Worm (Caenorhabditis elegans): ENCODE measurements around the gene lsm-1.
"Not testable (repeated sequence)": the region's sequence is repeated elsewhere in the genome, so short reads cannot be mapped to it uniquely, and the experiment has no call there.

lsm-1 gene

ce11 chrII:11110419-11110818, 16.3 kb upstream of the lsm-1 start:
- TF ChIP-seq nhr-11 (tag; optimal IDR thresholded peaks at IDR 0.05) (no peak), lsy-12 (tag; optimal IDR thresholded peaks at IDR 0.05) (no peak), nhr-237 (tag; optimal IDR thresholded peaks at IDR 0.05) (no peak), eor-1 (tag; optimal IDR thresholded peaks at IDR 0.05) (no peak), fos-1 (tag; optimal IDR thresholded peaks at IDR 0.05) (no peak), lin-15B (tag; optimal IDR thresholded peaks at IDR 0.05) (no peak), nhr-28 (tag; optimal IDR thresholded peaks at IDR 0.05) (no peak), skn-1 (tag; optimal IDR thresholded peaks at IDR 0.05) (no peak), mdl-1 (tag; optimal IDR thresholded peaks at IDR 0.05) (no peak), nfya-1 (tag; optimal IDR thresholded peaks at IDR 0.05; ENCODE audit: insufficient read depth) (no peak), jun-1 (tag; optimal IDR thresholded peaks at IDR 0.05) (no peak), pqm-1 (tag; optimal IDR thresholded peaks at IDR 0.05) (no peak), fkh-2 (tag; optimal IDR thresholded peaks at IDR 0.05) (no peak), fkh-10 (GFP tag; optimal IDR thresholded peaks at IDR 0.05) (no peak), nhr-23 (tag; optimal IDR thresholded peaks at IDR 0.05) (no peak), egl-5 (tag; optimal IDR thresholded peaks at IDR 0.05) (no peak)

ce11 chrII:11111107-11111506, 15.6 kb upstream of the lsm-1 start, which contains the start of gene glb-4:
glb-4 (minus strand) TSS chrII:11111207.
- TF ChIP-seq fkh-2 (tag; optimal IDR thresholded peaks at IDR 0.05) (no peak), nhr-67 (tag; optimal IDR thresholded peaks at IDR 0.05) (no peak), nhr-25 (tag; optimal IDR thresholded peaks at IDR 0.05) (no peak)

- TF ChIP-seq fos-1 (tag; optimal IDR thresholded peaks at IDR 0.05) (no peak), pha-4 (tag; optimal IDR thresholded peaks at IDR 0.05) (no peak), pqm-1 (tag; optimal IDR thresholded peaks at IDR 0.05) (no peak), ztf-11 (tag; optimal IDR thresholded peaks at IDR 0.05) (no peak), nhr-23 (tag; optimal IDR thresholded peaks at IDR 0.05) (no peak), nhr-67 (tag; optimal IDR thresholded peaks at IDR 0.05) (no peak), elt-3 (tag; optimal IDR thresholded peaks at IDR 0.05) (no peak), ceh-9 (tag; optimal IDR thresholded peaks at IDR 0.05) (no peak), nhr-11 (tag; optimal IDR thresholded peaks at IDR 0.05) (no peak)
These were observed 14.3 kb upstream of the lsm-1 start, which contains the start of gene mat-2 for ce11 chrII:11112419-11112818. mat-2 (plus strand) TSS chrII:11112719.

DNA sequence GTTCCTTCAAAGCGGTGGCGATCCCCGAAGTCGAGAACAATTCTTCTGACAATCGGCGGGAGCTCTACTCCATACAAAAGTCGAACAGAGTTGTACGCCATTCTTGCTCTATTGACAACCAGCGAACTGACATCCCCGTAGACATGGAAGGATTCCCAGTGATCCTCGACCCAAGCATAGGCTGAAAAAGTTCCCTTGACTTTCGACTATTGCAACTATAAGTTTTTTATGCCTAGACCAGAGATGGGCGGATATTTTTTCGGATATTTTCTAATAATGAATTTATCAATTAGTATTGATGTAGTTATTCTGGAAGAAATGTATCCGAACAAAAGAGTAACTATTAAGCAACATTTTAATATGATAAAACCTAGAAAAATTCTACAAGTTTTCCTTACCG, 5.0 kb upstream of the lsm-1 start, which contains the start of gene W10C6.2:
Gene W10C6.2, minus strand, starts transcription at position 101 of the 400 bp plus-strand sequence.
- not testable (repeated sequence) for TF ChIP-seq nhr-11, ceh-9, nhr-237 (tag; optimal IDR thresholded peaks at IDR 0.05)

DNA sequence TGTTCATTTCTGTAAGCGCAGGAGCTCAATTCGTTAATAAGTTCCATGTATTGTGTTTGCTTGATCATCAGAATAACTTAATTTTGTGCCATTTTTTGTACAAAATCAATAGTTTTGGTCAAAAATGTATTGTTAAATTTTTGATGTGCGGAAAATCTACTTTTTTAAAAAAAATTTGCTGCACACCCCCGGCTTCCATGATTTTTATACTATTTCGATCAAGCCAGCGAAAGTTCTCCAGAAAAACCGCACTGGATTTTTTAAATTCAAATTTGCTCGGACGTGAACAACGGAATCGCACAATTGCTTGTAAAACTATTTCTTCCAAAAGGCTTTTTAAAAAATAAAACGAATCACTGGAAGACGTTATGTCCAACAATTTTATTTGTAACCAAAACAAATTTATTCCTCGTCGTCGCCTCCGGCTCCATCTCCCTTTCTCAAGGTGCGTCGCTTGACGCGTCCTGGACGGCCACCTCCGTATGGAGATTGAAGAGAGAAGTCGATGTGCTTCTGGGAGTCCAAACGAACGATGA, 1.6 kb upstream of the lsm-1 start:
- TF ChIP-seq egl-27 (tag; optimal IDR thresholded peaks at IDR 0.05) = no peak
- TF ChIP-seq sea-2 (GFP tag; optimal IDR thresholded peaks at IDR 0.05) = no peak
- no peak for TF ChIP-seq elt-3 (tag; optimal IDR thresholded peaks at IDR 0.05)
- no peak for TF ChIP-seq ceh-28 (tag; optimal IDR thresholded peaks at IDR 0.05)
- TF ChIP-seq unc-39 (tag; optimal IDR thresholded peaks at IDR 0.05) = no peak
- no peak for TF ChIP-seq nhr-25 (tag; optimal IDR thresholded peaks at IDR 0.05)
- TF ChIP-seq hmg-11 (tag; optimal IDR thresholded peaks at IDR 0.05) = no peak
- no peak for TF ChIP-seq mml-1 (tag; optimal IDR thresholded peaks at IDR 0.05)
- TF ChIP-seq elt-2 (tag; optimal IDR thresholded peaks at IDR 0.05) = no peak
- no peak for TF ChIP-seq mdl-1 (tag; optimal IDR thresholded peaks at IDR 0.05)
- TF ChIP-seq nhr-76 (tag; optimal IDR thresholded peaks at IDR 0.05) = no peak
- TF ChIP-seq skn-1 (tag; optimal IDR thresholded peaks at IDR 0.05) = no peak
- no peak for TF ChIP-seq nhr-23 (tag; optimal IDR thresholded peaks at IDR 0.05)
- TF ChIP-seq lin-39 (tag; optimal IDR thresholded peaks at IDR 0.05) = no peak
- TF ChIP-seq unc-62 (GFP tag; optimal IDR thresholded peaks at IDR 0.05) = no peak
- no peak for TF ChIP-seq tbx-2 (tag; optimal IDR thresholded peaks at IDR 0.05)
- TF ChIP-seq nhr-43 (tag; optimal IDR thresholded peaks at IDR 0.05; ENCODE audit: poor library complexity, severe bottlenecking) = no peak
- TF ChIP-seq nhr-28 (tag; optimal IDR thresholded peaks at IDR 0.05) = no peak
- no peak for TF ChIP-seq ceh-82 (tag; optimal IDR thresholded peaks at IDR 0.05)
- no peak for TF ChIP-seq daf-12 (tag; optimal IDR thresholded peaks at IDR 0.05)
